Fruit fly (Drosophila melanogaster) whole organism, embryonic: ENCODE data around the gene CNMa.

ENCODE experiments used
- CG10366 ChIP-seq: fragments of 200-800 bp; sonication (Bioruptor generic); IDR thresholded peaks from 2 replicates; pipeline ENCODE4 v1.3.6; 2022; ENCODE audit warnings: missing biosample characterization, missing genetic modification characterization
- CG11560 ChIP-seq: fragments of 200-800 bp; sonication (Bioruptor generic); IDR thresholded peaks from 3 replicates; pipeline ENCODE4 v1.3.6; 2022; ENCODE audit warnings: missing biosample characterization, missing genetic modification characterization
- CG15011 ChIP-seq: fragments of 200-800 bp; sonication (Bioruptor generic); optimal IDR thresholded peaks from 3 replicates; lab custom pipeline; 2018; ENCODE audit warnings: missing biosample characterization, mild to moderate bottlenecking, missing genetic modification characterization
- CG6254 ChIP-seq: fragments of 200-800 bp; sonication (Bioruptor generic); optimal IDR thresholded peaks from 3 replicates; lab custom pipeline; 2017; ENCODE audit warnings: mild to moderate bottlenecking, missing biosample characterization, missing genetic modification reagents, missing genetic modification characterization
- CG7271 ChIP-seq: fragments of 200-800 bp; sonication (Bioruptor generic); optimal IDR thresholded peaks from 2 replicates; lab custom pipeline; 2018; ENCODE audit warnings: missing biosample characterization, mild to moderate bottlenecking, missing genetic modification characterization, moderate library complexity
- CG8359 ChIP-seq: fragments of 200-800 bp; sonication (Bioruptor generic); optimal IDR thresholded peaks from 2 replicates; lab custom pipeline; 2017; ENCODE audit warnings: missing biosample characterization, mild to moderate bottlenecking, missing genetic modification characterization, borderline replicate concordance
- Meics ChIP-seq: fragments of 200-800 bp; sonication (Bioruptor generic); optimal IDR thresholded peaks from 2 replicates; lab custom pipeline; 2017; ENCODE audit warnings: missing biosample characterization, mild to moderate bottlenecking, missing genetic modification characterization
- Tbp ChIP-seq: fragments of >200 bp; optimal IDR thresholded peaks from 2 replicates; lab custom pipeline; 2018; ENCODE audit warnings: missing biosample characterization, missing genetic modification characterization
- bigmax ChIP-seq: fragments of 200-800 bp; sonication (Bioruptor generic); optimal IDR thresholded peaks from 2 replicates; lab custom pipeline; 2018; ENCODE audit warnings: missing biosample characterization, mild to moderate bottlenecking, missing genetic modification characterization
- br ChIP-seq: fragments of >200 bp; optimal IDR thresholded peaks from 2 replicates; lab custom pipeline; 2017
- luna ChIP-seq: fragments of 200-800 bp; sonication (Bioruptor generic); optimal IDR thresholded peaks from 2 replicates; lab custom pipeline; 2016; ENCODE audit warnings: missing biosample characterization, missing genetic modification characterization
- psq ChIP-seq: fragments of 200-800 bp; sonication (Bioruptor generic); optimal IDR thresholded peaks from 2 replicates; lab custom pipeline; 2017; ENCODE audit warnings: missing biosample characterization, missing genetic modification characterization

dm6 chr3L:1808631-1809030, 46.8 kb downstream of the CNMa start:
- TF ChIP-seq Meics (GFP tag; lab: Kevin White, UChicago) (peak; percentile 89), CG6254 (GFP tag; lab: Kevin White, UChicago) (peak; percentile 54), bigmax (GFP tag; lab: Kevin White, UChicago) (peak; percentile 2), Tbp (no peak), br (lab: Kevin White, UChicago) (no peak), luna (GFP tag; lab: Kevin White, UChicago) (peak; percentile 41), CG15011 (GFP tag; lab: Kevin White, UChicago) (no peak), CG7271 (no peak), CG11560 (tag; lab: Robert Waterston, UW) (peak; percentile 79), CG10366 (GFP tag; lab: Robert Waterston, UW) (peak; percentile 91), psq (GFP tag; lab: Kevin White, UChicago) (peak; percentile 12), CG8359 (no peak)
